Worm (Caenorhabditis elegans) whole organism, L3 larva: ENCODE data around the gene C08F1.11.

ENCODE experiments used
- R02D3.7 ChIP-seq: fragments of 150-350 bp; optimal IDR thresholded peaks from 2 replicates; lab custom pipeline; 2014; ENCODE audit warnings: missing biosample characterization, missing genetic modification characterization
- ama-1 ChIP-seq: fragments of 150-350 bp; optimal IDR thresholded peaks from 2 replicates; lab custom pipeline; 2018
- ceh-16 ChIP-seq: sonication (generic microtip); optimal IDR thresholded peaks from 2 replicates; lab custom pipeline; 2017; ENCODE audit warnings: missing biosample characterization, missing genetic modification characterization
- nhr-237 ChIP-seq: fragments of 150-350 bp; optimal IDR thresholded peaks from 2 replicates; lab custom pipeline; 2014; ENCODE audit warnings: missing biosample characterization, missing genetic modification characterization
- nhr-76 ChIP-seq: fragments of 150-350 bp; sonication (generic microtip); optimal IDR thresholded peaks from 5 replicates; lab custom pipeline; 2014; ENCODE audit warnings: missing biosample characterization, missing genetic modification characterization
- nhr-77 ChIP-seq: fragments of 150-350 bp; optimal IDR thresholded peaks from 2 replicates; lab custom pipeline; 2014; ENCODE audit warnings: missing biosample characterization, missing genetic modification characterization
- snpc-4 ChIP-seq: fragments of 150-350 bp; optimal IDR thresholded peaks from 2 replicates; lab custom pipeline; 2014; ENCODE audit warnings: missing biosample characterization, missing genetic modification characterization
- tbx-2 ChIP-seq: sonication (generic microtip); optimal IDR thresholded peaks from 2 replicates; lab custom pipeline; 2016; ENCODE audit warnings: mild to moderate bottlenecking, missing genetic modification characterization, missing compliant biosample characterization
- unc-39 ChIP-seq: sonication (generic microtip); optimal IDR thresholded peaks from 4 replicates; lab custom pipeline; 2017; ENCODE audit warnings: missing biosample characterization, missing genetic modification characterization

DNA sequence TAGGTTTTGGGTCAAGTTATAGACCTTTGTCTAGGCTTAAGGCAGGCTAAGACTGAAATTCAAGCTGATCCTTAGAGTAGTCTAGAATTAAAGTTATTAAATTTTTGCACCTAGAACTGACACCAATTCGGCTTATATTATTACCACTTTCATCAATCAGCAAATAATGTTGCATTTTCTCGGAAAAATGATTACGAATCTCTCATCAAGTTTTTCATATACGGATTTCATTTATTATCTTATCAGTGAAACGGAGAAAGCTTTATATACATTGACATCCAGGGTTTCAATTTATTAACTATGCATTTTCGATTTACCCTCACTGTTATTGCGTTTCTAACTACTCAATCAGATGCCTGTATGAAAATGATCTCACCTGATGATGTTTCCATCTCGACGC lies 43.5 kb downstream of the C08F1.11 start, which contains the start of gene K07G6.1:
- TF ChIP-seq ama-1 (lab: Kevin White, UChicago) (no peak), unc-39 (no peak), tbx-2 (tag; lab: Kevin White, UChicago) (no peak), nhr-76 (tag; lab: Kevin White, UChicago) (no peak), R02D3.7 (tag; lab: Kevin White, UChicago) (no peak), ceh-16 (no peak), snpc-4 (tag; lab: Kevin White, UChicago) (no peak), nhr-237 (tag; lab: Kevin White, UChicago) (no peak), nhr-77 (no peak)
